Fruit fly (Drosophila melanogaster): ENCODE measurements around the gene CG10561.
A peak's percentile ranks its signal among the peaks of the same experiment; 100 is the strongest.

Gene CG10561

DNA sequence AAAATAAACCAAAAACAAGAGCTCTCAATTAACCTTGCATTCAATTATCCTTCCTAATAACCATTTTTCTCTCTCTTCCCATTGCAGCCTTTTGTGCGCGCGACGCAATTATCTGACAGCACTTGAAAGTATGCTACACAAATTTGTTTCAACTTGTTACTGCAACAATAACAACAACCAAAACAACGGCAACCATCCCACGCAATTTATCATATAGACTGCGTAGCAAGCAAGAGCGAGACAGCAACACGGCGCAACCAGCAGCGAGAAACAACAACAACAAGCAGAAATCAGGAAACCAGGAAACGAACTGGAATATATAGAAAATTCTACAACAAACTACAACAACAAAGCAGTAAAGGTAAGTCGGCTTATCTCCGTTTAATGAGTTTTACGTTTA lies 51.8 kb downstream of the CG10561 start (continued):
- no peak for TF ChIP-seq Sox100B (GFP tag; optimal IDR thresholded peaks at IDR 0.05)
- TF ChIP-seq Adf1 (GFP tag; IDR thresholded peaks at IDR 0.05): no peak
- peak; percentile 100 for TF ChIP-seq sr (GFP tag; IDR thresholded peaks at IDR 0.05)
- TF ChIP-seq zfh1 (GFP tag; IDR thresholded peaks at IDR 0.05): no peak
- no peak for TF ChIP-seq CG1024 (GFP tag; IDR thresholded peaks at IDR 0.05)
- no peak for TF ChIP-seq CG4854 (GFP tag; optimal IDR thresholded peaks at IDR 0.05)
- no peak for TF ChIP-seq sna (GFP tag; IDR thresholded peaks at IDR 0.05; ENCODE audit: partially characterized antibody)
- TF ChIP-seq CG10462 (GFP tag; optimal IDR thresholded peaks at IDR 0.05): no peak
- TF ChIP-seq eyg (GFP tag; optimal IDR thresholded peaks at IDR 0.05): no peak
- TF ChIP-seq CG12744 (GFP tag; optimal IDR thresholded peaks at IDR 0.05): no peak
- peak; percentile 59; the same call in 2 of the 3 replicates for TF ChIP-seq CG6175 (GFP tag; IDR thresholded peaks at IDR 0.05)
- no peak for TF ChIP-seq CG3838 (GFP tag; optimal IDR thresholded peaks at IDR 0.05)
- no peak for TF ChIP-seq CG8388 (GFP tag; optimal IDR thresholded peaks at IDR 0.05)
- no peak for TF ChIP-seq Trl (optimal IDR thresholded peaks at IDR 0.05)
- no peak for TF ChIP-seq Trl (GFP tag; optimal IDR thresholded peaks at IDR 0.05)
- TF ChIP-seq CG4730 (GFP tag; IDR thresholded peaks at IDR 0.05): no peak
- TF ChIP-seq ranshi (GFP tag; IDR thresholded peaks at IDR 0.05): no peak
- TF ChIP-seq phol (tag; optimal IDR thresholded peaks at IDR 0.05): no peak
- no peak for TF ChIP-seq dm (GFP tag; optimal IDR thresholded peaks at IDR 0.05)
- no peak for TF ChIP-seq CG31388 (GFP tag; optimal IDR thresholded peaks at IDR 0.05)
- no peak for TF ChIP-seq CG4820 (GFP tag; optimal IDR thresholded peaks at IDR 0.05)
- TF ChIP-seq Atf6 (GFP tag; IDR thresholded peaks at IDR 0.05): no peak
- TF ChIP-seq Ptx1 (GFP tag; IDR thresholded peaks at IDR 0.05): no peak
- no peak for TF ChIP-seq CG12071 (GFP tag; optimal IDR thresholded peaks at IDR 0.05)
- no peak for TF ChIP-seq CG17361 (GFP tag; IDR thresholded peaks at IDR 0.05)
- no peak for TF ChIP-seq Xrp1 (GFP tag; IDR thresholded peaks at IDR 0.05)
- TF ChIP-seq CTCF (GFP tag; optimal IDR thresholded peaks at IDR 0.05): peak; percentile 17
- TF ChIP-seq lola (GFP tag; optimal IDR thresholded peaks at IDR 0.05): peak in 1 of 3 experiments; percentile 67
- no peak for TF ChIP-seq E2f1 (GFP tag; IDR thresholded peaks at IDR 0.05)
- no peak for TF ChIP-seq Hand (GFP tag; optimal IDR thresholded peaks at IDR 0.05)
- TF ChIP-seq CG17568 (GFP tag; optimal IDR thresholded peaks at IDR 0.05): peak; percentile 74
- TF ChIP-seq sug (tag; optimal IDR thresholded peaks at IDR 0.05): peak; percentile 22
- peak; percentile 78; the same call in 2 of the 4 replicates for TF ChIP-seq chinmo (GFP tag; IDR thresholded peaks at IDR 0.05; ENCODE audit: partially characterized antibody)
- TF ChIP-seq Oli (tag; optimal IDR thresholded peaks at IDR 0.05): no peak
- TF ChIP-seq Ada2b (GFP tag; IDR thresholded peaks at IDR 0.05): 0 out of 2 replicates have a peak, but pooled peaks have one; percentile 10
- peak; percentile 85 for TF ChIP-seq CG10321 (GFP tag; IDR thresholded peaks at IDR 0.05)
- TF ChIP-seq tna (GFP tag; IDR thresholded peaks at IDR 0.05; ENCODE audit: partially characterized antibody): peak; percentile 2; the same call in 1 of the 2 replicates
- TF ChIP-seq slp2 (GFP tag; optimal IDR thresholded peaks at IDR 0.05): peak; percentile 75
- peak; percentile 68 for TF ChIP-seq CG5180 (GFP tag; optimal IDR thresholded peaks at IDR 0.05)
- no peak for TF ChIP-seq usp (GFP tag; optimal IDR thresholded peaks at IDR 0.05)
- no peak for TF ChIP-seq CG10267 (tag; optimal IDR thresholded peaks at IDR 0.05)
- peak; percentile 6; the same call in 1 of the 2 replicates for TF ChIP-seq CG17612 (GFP tag; IDR thresholded peaks at IDR 0.05)
- TF ChIP-seq CG9932 (GFP tag; IDR thresholded peaks at IDR 0.05): no peak
- TF ChIP-seq CG6254 (GFP tag; optimal IDR thresholded peaks at IDR 0.05): no peak
- TF ChIP-seq nom (GFP tag; optimal IDR thresholded peaks at IDR 0.05): peak; percentile 21
- TF ChIP-seq CG31365 (tag; optimal IDR thresholded peaks at IDR 0.05): no peak
- no peak for TF ChIP-seq CG31441 (GFP tag; IDR thresholded peaks at IDR 0.05)
- TF ChIP-seq Awh (GFP tag; IDR thresholded peaks at IDR 0.05): no peak
- no peak for TF ChIP-seq unc-4 (GFP tag; IDR thresholded peaks at IDR 0.05; ENCODE audit: partially characterized antibody)
- no peak for TF ChIP-seq wek (GFP tag; optimal IDR thresholded peaks at IDR 0.05)
- TF ChIP-seq CG17829 (tag; optimal IDR thresholded peaks at IDR 0.05): peak; percentile 7
- TF ChIP-seq run (tag; optimal IDR thresholded peaks at IDR 0.05): no peak

Data from whole organism, embryonic.